Worm (Caenorhabditis elegans) whole organism, L4 larva: ENCODE data around the gene Y110A2AL.1.

Experiments
- D1046.2 ChIP-seq: fragments of 200-800 bp; sonication (Bioruptor generic); IDR thresholded peaks from 2 replicates; pipeline ENCODE4 v1.3.6; 2022; ENCODE audit warnings: missing genetic modification characterization, missing compliant biosample characterization
- F10B5.3 ChIP-seq: sonication (generic microtip); optimal IDR thresholded peaks from 2 replicates; lab custom pipeline; 2016; ENCODE audit warnings: mild to moderate bottlenecking, missing genetic modification characterization, missing compliant biosample characterization
- F26F4.8 ChIP-seq: fragments of 200-800 bp; sonication (Bioruptor generic); conservative IDR thresholded peaks from 2 replicates; pipeline ENCODE4 v1.3.6; 2022; ENCODE audit warnings: missing genetic modification characterization, missing compliant biosample characterization
- F37D6.2 ChIP-seq: sonication (generic microtip); optimal IDR thresholded peaks from 2 replicates; lab custom pipeline; 2016; ENCODE audit warnings: mild to moderate bottlenecking, missing genetic modification characterization, missing compliant biosample characterization
- Y48G9A.11 ChIP-seq: fragments of 200-800 bp; sonication (Bioruptor generic); IDR thresholded peaks from 2 replicates; pipeline ENCODE4 v1.3.6; 2022; ENCODE audit warnings: missing genetic modification reagents, missing genetic modification characterization, missing compliant biosample characterization
- ZK337.2 ChIP-seq: fragments of 200-800 bp; sonication (Bioruptor generic); IDR thresholded peaks from 2 replicates; pipeline ENCODE4 v1.3.6; 2022; ENCODE audit warnings: missing genetic modification reagents, missing genetic modification characterization, missing compliant biosample characterization
- ama-1 ChIP-seq: fragments of 150-350 bp; optimal IDR thresholded peaks from 2 replicates; lab custom pipeline; 2014; ENCODE audit warnings: inconsistent platforms, mixed read lengths
- arid-1 ChIP-seq: fragments of 200-800 bp; sonication (Bioruptor generic); conservative IDR thresholded peaks from 2 replicates; pipeline ENCODE4 v1.3.6; 2022; ENCODE audit warnings: missing genetic modification reagents, missing genetic modification characterization, missing compliant biosample characterization
- attf-4 ChIP-seq: sonication (generic microtip); optimal IDR thresholded peaks from 3 replicates; lab custom pipeline; 2017; ENCODE audit warnings: missing biosample characterization, missing genetic modification characterization
- ceh-20 ChIP-seq: fragments of 200-800 bp; sonication (Bioruptor generic); IDR thresholded peaks from 2 replicates; pipeline ENCODE4 v1.3.6; 2022; ENCODE audit warnings: missing genetic modification reagents, missing genetic modification characterization, missing compliant biosample characterization
- ceh-32 ChIP-seq: sonication (generic microtip); optimal IDR thresholded peaks from 2 replicates; lab custom pipeline; 2016; ENCODE audit warnings: mild to moderate bottlenecking, missing genetic modification characterization, missing compliant biosample characterization; ENCODE audit not compliant: poor library complexity
- ceh-82 ChIP-seq: sonication (generic microtip); optimal IDR thresholded peaks from 2 replicates; lab custom pipeline; 2017; ENCODE audit warnings: missing biosample characterization, missing genetic modification characterization
- cey-2 ChIP-seq: sonication (generic microtip); optimal IDR thresholded peaks from 3 replicates; lab custom pipeline; 2017; ENCODE audit warnings: missing genetic modification characterization, mild to moderate bottlenecking, missing compliant biosample characterization, antibody characterized with exemption, borderline replicate concordance; ENCODE audit not compliant: insufficient read depth
- daf-16 ChIP-seq, 3 experiments: sonication (generic microtip); optimal IDR thresholded peaks; 2 replicates each; lab custom pipeline; 2016 to 2017; ENCODE audit warnings: missing genetic modification characterization in 3 of 3, missing genetic modification reagents in 3 of 3, mild to moderate bottlenecking in 2 of 3, missing compliant biosample characterization in 2 of 3, missing biosample characterization in 1 of 3, moderate library complexity in 1 of 3
- daf-19 ChIP-seq: fragments of 200-800 bp; sonication (Bioruptor generic); conservative IDR thresholded peaks from 2 replicates; pipeline ENCODE4 v1.3.6; 2022; ENCODE audit warnings: missing genetic modification characterization, missing compliant biosample characterization
- daf-8 ChIP-seq: fragments of 200-800 bp; sonication (Bioruptor generic); IDR thresholded peaks from 2 replicates; pipeline ENCODE4 v1.3.6; 2022; ENCODE audit warnings: missing genetic modification characterization, missing compliant biosample characterization
- dmd-9 ChIP-seq: fragments of 200-800 bp; sonication (Bioruptor generic); IDR thresholded peaks from 2 replicates; pipeline ENCODE4 v1.3.6; 2022; ENCODE audit warnings: missing genetic modification reagents, missing genetic modification characterization, missing compliant biosample characterization
- dpl-1 ChIP-seq: fragments of 150-350 bp; optimal IDR thresholded peaks from 2 replicates; lab custom pipeline; 2014; ENCODE audit warnings: missing biosample characterization, missing genetic modification reagents, missing genetic modification characterization
- duxl-1 ChIP-seq: sonication (generic microtip); optimal IDR thresholded peaks from 2 replicates; lab custom pipeline; 2016; ENCODE audit warnings: mild to moderate bottlenecking, missing genetic modification characterization, moderate library complexity, missing compliant biosample characterization; ENCODE audit not compliant: poor library complexity
- egl-43 ChIP-seq: fragments of 200-800 bp; sonication (Bioruptor generic); IDR thresholded peaks from 2 replicates; pipeline ENCODE4 v1.3.6; 2022; ENCODE audit warnings: missing genetic modification reagents, missing genetic modification characterization, missing compliant biosample characterization
- fos-1 ChIP-seq: fragments of 150-350 bp; optimal IDR thresholded peaks from 2 replicates; lab custom pipeline; 2014; ENCODE audit warnings: missing biosample characterization, missing genetic modification characterization
- hif-1 ChIP-seq, 2 experiments: sonication (generic microtip); optimal IDR thresholded peaks; 2 replicates each; lab custom pipeline; 2016 to 2017; ENCODE audit warnings: missing compliant biosample characterization in 2 of 2, missing genetic modification characterization in 2 of 2, missing genetic modification reagents in 2 of 2, missing genotype in 2 of 2, mild to moderate bottlenecking in 1 of 2
- hmg-1.1 ChIP-seq: fragments of 200-800 bp; sonication (Bioruptor generic); IDR thresholded peaks from 2 replicates; pipeline ENCODE4 v1.3.6; 2022; ENCODE audit warnings: missing genetic modification reagents, missing genetic modification characterization, missing compliant biosample characterization
- jun-1 ChIP-seq: fragments of 150-350 bp; optimal IDR thresholded peaks from 2 replicates; lab custom pipeline; 2014; ENCODE audit warnings: missing biosample characterization, missing genetic modification reagents, missing genetic modification characterization
- lim-7 ChIP-seq: fragments of 200-800 bp; sonication (Bioruptor generic); IDR thresholded peaks from 2 replicates; pipeline ENCODE4 v1.3.6; 2022; ENCODE audit warnings: missing genetic modification characterization, missing compliant biosample characterization
- lin-13 ChIP-seq: fragments of 150-350 bp; optimal IDR thresholded peaks from 2 replicates; lab custom pipeline; 2014; ENCODE audit warnings: missing biosample characterization, missing genetic modification reagents, missing genetic modification characterization
- lin-29 ChIP-seq: fragments of 200-800 bp; sonication (Bioruptor generic); IDR thresholded peaks from 2 replicates; pipeline ENCODE4 v1.3.6; 2022; ENCODE audit warnings: missing genetic modification reagents, missing genetic modification characterization, missing compliant biosample characterization
- lin-39 ChIP-seq: fragments of 150-350 bp; optimal IDR thresholded peaks from 2 replicates; lab custom pipeline; 2014; ENCODE audit warnings: missing biosample characterization, missing genetic modification reagents, missing genetic modification characterization
- lsy-2 ChIP-seq, 2 experiments: fragments of 150-350 bp in 1 of 2; sonication (generic microtip) in 1 of 2; optimal IDR thresholded peaks; 2 replicates each; lab custom pipeline; 2014 to 2017; ENCODE audit warnings: missing biosample characterization in 2 of 2, missing genetic modification characterization in 2 of 2
- madf-5 ChIP-seq, 2 experiments: fragments of 200-800 bp; sonication (Bioruptor generic); IDR thresholded peaks; 2 replicates each; pipeline ENCODE4 v1.3.6; 2022; ENCODE audit warnings: missing compliant biosample characterization in 2 of 2, missing genetic modification characterization in 2 of 2
- madf-9 ChIP-seq: fragments of 200-800 bp; sonication (Bioruptor generic); conservative IDR thresholded peaks from 2 replicates; pipeline ENCODE4 v1.3.6; 2022; ENCODE audit warnings: missing genetic modification reagents, missing genetic modification characterization, missing compliant biosample characterization
- mdl-1 ChIP-seq, 2 experiments: fragments of 150-350 bp in 1 of 2; sonication (generic microtip) in 1 of 2; optimal IDR thresholded peaks; 2 replicates each; lab custom pipeline; 2014 to 2017; ENCODE audit warnings: missing biosample characterization in 2 of 2, missing genetic modification characterization in 2 of 2
- nhr-10 ChIP-seq: fragments of 150-350 bp; optimal IDR thresholded peaks from 2 replicates; lab custom pipeline; 2014; ENCODE audit warnings: missing biosample characterization, missing genetic modification characterization
- nhr-11 ChIP-seq: fragments of 150-350 bp; optimal IDR thresholded peaks from 2 replicates; lab custom pipeline; 2014; ENCODE audit warnings: missing biosample characterization, missing genetic modification characterization
- nhr-25 ChIP-seq: sonication (generic microtip); optimal IDR thresholded peaks from 2 replicates; lab custom pipeline; 2017; ENCODE audit warnings: missing genetic modification characterization, mild to moderate bottlenecking, missing compliant biosample characterization, antibody characterized with exemption, moderate library complexity, borderline replicate concordance; ENCODE audit not compliant: insufficient read depth
- nhr-28 ChIP-seq: fragments of 150-350 bp; optimal IDR thresholded peaks from 2 replicates; lab custom pipeline; 2014; ENCODE audit warnings: missing biosample characterization, missing genetic modification characterization
- pha-4 ChIP-seq, 2 experiments: fragments of 150-350 bp in 1 of 2; fragments of 200-800 bp in 1 of 2; sonication (Bioruptor generic) in 1 of 2; IDR thresholded peaks in 1 of 2; optimal IDR thresholded peaks in 1 of 2; 2 replicates each; pipeline versions ENCODE4 v1.3.6 to Lab custom; 2014 to 2022; ENCODE audit warnings: missing genetic modification characterization in 2 of 2, missing genetic modification reagents in 2 of 2, missing biosample characterization in 1 of 2, missing compliant biosample characterization in 1 of 2
- php-3 ChIP-seq: fragments of 200-800 bp; sonication (Bioruptor generic); IDR thresholded peaks from 2 replicates; pipeline ENCODE4 v1.3.6; 2022; ENCODE audit warnings: missing genetic modification reagents, missing genetic modification characterization, missing compliant biosample characterization
- rbr-2 ChIP-seq: sonication (generic microtip); optimal IDR thresholded peaks from 2 replicates; lab custom pipeline; 2016; ENCODE audit warnings: missing genotype, missing genetic modification characterization, missing compliant biosample characterization
- set-16 ChIP-seq: fragments of 200-800 bp; sonication (Bioruptor generic); IDR thresholded peaks from 2 replicates; pipeline ENCODE4 v1.3.6; 2022; ENCODE audit warnings: missing genetic modification reagents, missing genetic modification characterization, missing compliant biosample characterization
- snpc-4 ChIP-seq: fragments of 150-350 bp; optimal IDR thresholded peaks from 2 replicates; lab custom pipeline; 2014; ENCODE audit warnings: missing biosample characterization, missing genetic modification characterization
- spr-1 ChIP-seq: sonication (generic microtip); optimal IDR thresholded peaks from 2 replicates; lab custom pipeline; 2016; ENCODE audit warnings: mild to moderate bottlenecking, missing genetic modification characterization, missing compliant biosample characterization
- spr-3 ChIP-seq: fragments of 200-800 bp; sonication (Bioruptor generic); optimal IDR thresholded peaks from 2 replicates; lab custom pipeline; 2018; ENCODE audit warnings: mild to moderate bottlenecking, missing genetic modification characterization, missing compliant biosample characterization
- tra-1 ChIP-seq: fragments of 200-800 bp; sonication (Bioruptor generic); IDR thresholded peaks from 2 replicates; pipeline ENCODE4 v1.3.6; 2022; ENCODE audit warnings: missing genetic modification reagents, missing genetic modification characterization, missing compliant biosample characterization
- vab-7 ChIP-seq: fragments of 200-800 bp; sonication (Bioruptor generic); IDR thresholded peaks from 2 replicates; pipeline ENCODE4 v1.3.6; 2022; ENCODE audit warnings: missing genetic modification reagents, missing genetic modification characterization, missing compliant biosample characterization
- zip-2 ChIP-seq: fragments of 150-350 bp; optimal IDR thresholded peaks from 2 replicates; lab custom pipeline; 2014; ENCODE audit warnings: missing biosample characterization, missing genetic modification characterization
- ztf-11 ChIP-seq: fragments of 150-350 bp; optimal IDR thresholded peaks from 2 replicates; lab custom pipeline; 2014; ENCODE audit warnings: missing biosample characterization, missing genetic modification characterization
- ztf-7 ChIP-seq: fragments of 150-350 bp; optimal IDR thresholded peaks from 2 replicates; lab custom pipeline; 2014; ENCODE audit warnings: missing biosample characterization, missing genetic modification characterization

Gene Y110A2AL.1

ce11 chrII:2888957-2889630 lies 14.2 kb downstream of the Y110A2AL.1 start, which contains the start of gene pinn-1 (continued):
- no peak for TF ChIP-seq spr-3
- TF ChIP-seq tra-1: peak; percentile 82
- TF ChIP-seq hmg-1.1 (GFP tag; lab: Robert Waterston, UW): peak; percentile 79
- TF ChIP-seq F26F4.8: no peak
- TF ChIP-seq fos-1 (tag; lab: Kevin White, UChicago): no peak
- TF ChIP-seq lin-39 (tag; lab: Kevin White, UChicago): no peak
- peak; percentile 59 for TF ChIP-seq nhr-25 (tag; lab: Kevin White, UChicago)
- TF ChIP-seq daf-8 (GFP tag; lab: Robert Waterston, UW): no peak
- no peak for TF ChIP-seq attf-4
- TF ChIP-seq nhr-28: peak; percentile 44
- TF ChIP-seq jun-1: peak; percentile 68
- peak; percentile 83 for TF ChIP-seq lin-13 (GFP tag; lab: Kevin White, UChicago)
- TF ChIP-seq Y48G9A.11: peak; percentile 90
- TF ChIP-seq lim-7 (GFP tag; lab: Robert Waterston, UW): no peak
- no peak for TF ChIP-seq daf-19 (GFP tag; lab: Robert Waterston, UW)
- no peak for TF ChIP-seq zip-2 (tag; lab: Kevin White, UChicago)
- peak; percentile 53 for TF ChIP-seq nhr-11
- TF ChIP-seq daf-16 (GFP tag; optimal IDR thresholded peaks at IDR 0.05; lab: Kevin White, UChicago): peak in 1 of 2 experiments; percentile 36
- no peak for TF ChIP-seq daf-16 (tag; optimal IDR thresholded peaks at IDR 0.05; lab: Kevin White, UChicago)
- TF ChIP-seq ZK337.2 (GFP tag; lab: Robert Waterston, UW): peak; percentile 96
- peak; percentile 64 for TF ChIP-seq spr-1
- TF ChIP-seq set-16 (GFP tag; lab: Robert Waterston, UW): peak; percentile 18; the same call in 1 of the 2 replicates
- no peak for TF ChIP-seq nhr-10 (tag; lab: Kevin White, UChicago)
- no peak for TF ChIP-seq mdl-1 (tag; optimal IDR thresholded peaks at IDR 0.05; lab: Kevin White, UChicago)
- peak; percentile 87 for TF ChIP-seq duxl-1
- peak; percentile 76 for TF ChIP-seq dpl-1
- peak; percentile 31 for TF ChIP-seq F10B5.3 (tag; lab: Kevin White, UChicago)
- TF ChIP-seq madf-5 (GFP tag; IDR thresholded peaks at IDR 0.05; lab: Robert Waterston, UW): peak; percentile 67 to 85; a peak in 2 of 4 replicates
- TF ChIP-seq ceh-82: no peak
- TF ChIP-seq ztf-7: peak; percentile 77
- TF ChIP-seq hif-1 (tag; optimal IDR thresholded peaks at IDR 0.05; lab: Kevin White, UChicago): peak in 1 of 2 experiments; percentile 94
- TF ChIP-seq ceh-32 (tag; lab: Kevin White, UChicago): no peak
- TF ChIP-seq lsy-2 (tag; optimal IDR thresholded peaks at IDR 0.05; lab: Kevin White, UChicago): peak; percentile 59 to 89
- TF ChIP-seq ama-1 (lab: Kevin White, UChicago): no peak
- TF ChIP-seq dmd-9: peak; percentile 97
- TF ChIP-seq ztf-11 (tag; lab: Kevin White, UChicago): no peak
- TF ChIP-seq snpc-4 (tag; lab: Kevin White, UChicago): no peak
- peak; percentile 74; the same call in 1 of the 2 replicates for TF ChIP-seq D1046.2 (GFP tag; lab: Robert Waterston, UW)
- 0 out of 2 replicates have a peak, but pooled peaks have one; percentile 41 for TF ChIP-seq arid-1 (GFP tag; lab: Robert Waterston, UW)
- TF ChIP-seq egl-43 (GFP tag; lab: Robert Waterston, UW): 0 out of 2 replicates have a peak, but pooled peaks have one; percentile 19
- no peak for TF ChIP-seq lin-29
- peak; percentile 91 for TF ChIP-seq ceh-20 (GFP tag; lab: Robert Waterston, UW)
- TF ChIP-seq pha-4 (GFP tag; IDR thresholded peaks at IDR 0.05; lab: Robert Waterston, UW): peak; percentile 75
- TF ChIP-seq pha-4 (tag; optimal IDR thresholded peaks at IDR 0.05; lab: Kevin White, UChicago): peak; percentile 43
- TF ChIP-seq rbr-2: peak; percentile 81
- TF ChIP-seq madf-9 (GFP tag; lab: Robert Waterston, UW): peak; percentile 88
- TF ChIP-seq vab-7 (GFP tag; lab: Robert Waterston, UW): peak; percentile 74
- peak; percentile 79 for TF ChIP-seq php-3 (GFP tag; lab: Robert Waterston, UW)
- peak; percentile 65 for TF ChIP-seq F37D6.2
- no peak for TF ChIP-seq cey-2 (tag; lab: Kevin White, UChicago)
